Worm (Caenorhabditis elegans) whole organism, L1 larva: ENCODE measurements around the gene spsb-2.

Experiments used
- C04F5.9 ChIP-seq: sonication (generic microtip); optimal IDR thresholded peaks from 2 replicates; lab custom pipeline; 2016; ENCODE audit warnings: missing genetic modification characterization, missing compliant biosample characterization
- C16A3.4 ChIP-seq: fragments of 150-350 bp; optimal IDR thresholded peaks from 2 replicates; lab custom pipeline; 2014; ENCODE audit warnings: missing biosample characterization, missing genetic modification characterization
- alr-1 ChIP-seq: fragments of 200-800 bp; sonication (Bioruptor generic); optimal IDR thresholded peaks from 2 replicates; lab custom pipeline; 2018; ENCODE audit warnings: borderline replicate concordance, mild to moderate bottlenecking, missing genetic modification characterization, missing compliant biosample characterization
- ama-1 ChIP-seq: fragments of 150-350 bp; optimal IDR thresholded peaks from 2 replicates; lab custom pipeline; 2014
- blmp-1 ChIP-seq: fragments of 150-350 bp; optimal IDR thresholded peaks from 2 replicates; lab custom pipeline; 2014; ENCODE audit warnings: missing biosample characterization, missing genetic modification characterization
- ceh-82 ChIP-seq, 3 experiments: fragments of 150-350 bp in 1 of 3; sonication (generic microtip) in 2 of 3; optimal IDR thresholded peaks; 2 replicates each; lab custom pipeline; 2014 to 2017; ENCODE audit warnings: missing biosample characterization in 3 of 3, missing genetic modification characterization in 3 of 3
- dpl-1 ChIP-seq, 3 experiments: fragments of 150-350 bp in 2 of 3; sonication (generic microtip) in 1 of 3; optimal IDR thresholded peaks; 2 replicates each; lab custom pipeline; 2014 to 2017; ENCODE audit warnings: missing biosample characterization in 3 of 3, missing genetic modification characterization in 3 of 3, missing genetic modification reagents in 3 of 3
- efl-1 ChIP-seq, 4 experiments: fragments of 150-350 bp; optimal IDR thresholded peaks in 3 of 4; peaks in 1 of 4; 1 replicate in 1 of 4; 2 replicates in 3 of 4; lab custom pipeline; 2014; ENCODE audit warnings: missing biosample characterization in 2 of 4, missing genetic modification characterization in 2 of 4, missing genetic modification reagents in 2 of 4
- efl-3 ChIP-seq: fragments of 200-800 bp; sonication (Bioruptor generic); optimal IDR thresholded peaks from 2 replicates; lab custom pipeline; 2018; ENCODE audit warnings: mild to moderate bottlenecking, missing genetic modification characterization, missing compliant biosample characterization
- elt-3 ChIP-seq, 6 experiments: fragments of 150-350 bp in 1 of 6; sonication (generic microtip); optimal IDR thresholded peaks; 2 replicates each; lab custom pipeline; 2017 to 2018; ENCODE audit warnings: missing biosample characterization in 6 of 6, missing genetic modification characterization in 6 of 6, inconsistent platforms in 1 of 6
- ets-5 ChIP-seq: fragments of 200-800 bp; sonication (Bioruptor generic); IDR thresholded peaks from 2 replicates; pipeline ENCODE4 v1.3.6; 2022; ENCODE audit warnings: missing genetic modification characterization, missing compliant biosample characterization
- fkh-8 ChIP-seq: sonication (generic microtip); optimal IDR thresholded peaks from 2 replicates; lab custom pipeline; 2016; ENCODE audit warnings: mild to moderate bottlenecking, missing genetic modification characterization, missing compliant biosample characterization
- grh-1 ChIP-seq: fragments of 200-800 bp; sonication (Bioruptor generic); IDR thresholded peaks from 2 replicates; pipeline ENCODE4 v1.3.6; 2022; ENCODE audit warnings: missing genetic modification reagents, missing genetic modification characterization, missing compliant biosample characterization
- hpl-2 ChIP-seq: fragments of 150-350 bp; optimal IDR thresholded peaks from 2 replicates; lab custom pipeline; 2014; ENCODE audit warnings: missing biosample characterization, missing genetic modification reagents, missing genetic modification characterization
- irx-1 ChIP-seq: sonication (generic microtip); optimal IDR thresholded peaks from 2 replicates; lab custom pipeline; 2016; ENCODE audit warnings: missing genetic modification characterization, missing compliant biosample characterization
- lin-13 ChIP-seq: fragments of 150-350 bp; optimal IDR thresholded peaks from 2 replicates; lab custom pipeline; 2014; ENCODE audit warnings: missing biosample characterization, missing genetic modification reagents, missing genetic modification characterization
- lin-14 ChIP-seq: fragments of 200-800 bp; sonication (Bioruptor generic); optimal IDR thresholded peaks from 2 replicates; lab custom pipeline; 2018; ENCODE audit warnings: mild to moderate bottlenecking, missing genetic modification characterization, moderate library complexity, missing compliant biosample characterization
- lin-35 ChIP-seq, 2 experiments: fragments of 150-350 bp; optimal IDR thresholded peaks; 2 replicates each; lab custom pipeline; 2014; ENCODE audit warnings: missing biosample characterization in 2 of 2, missing genetic modification characterization in 2 of 2, missing genetic modification reagents in 2 of 2
- lin-39 ChIP-seq: fragments of 150-350 bp; optimal IDR thresholded peaks from 2 replicates; lab custom pipeline; 2014; ENCODE audit warnings: missing biosample characterization, missing genetic modification reagents, missing genetic modification characterization
- lir-3 ChIP-seq: sonication (generic microtip); optimal IDR thresholded peaks from 2 replicates; lab custom pipeline; 2016; ENCODE audit warnings: mild to moderate bottlenecking, missing genetic modification characterization, moderate library complexity, missing compliant biosample characterization; ENCODE audit not compliant: poor library complexity
- lsy-2 ChIP-seq, 2 experiments: fragments of 150-350 bp; optimal IDR thresholded peaks; 2 replicates each; lab custom pipeline; 2014; ENCODE audit warnings: missing biosample characterization in 2 of 2, missing genetic modification characterization in 2 of 2
- mdl-1 ChIP-seq, 2 experiments: fragments of 150-350 bp; optimal IDR thresholded peaks; 2 replicates each; lab custom pipeline; 2014 to 2017; ENCODE audit warnings: missing biosample characterization in 2 of 2, missing genetic modification characterization in 2 of 2, inconsistent platforms in 1 of 2
- mep-1 ChIP-seq: fragments of 150-350 bp; optimal IDR thresholded peaks from 2 replicates; lab custom pipeline; 2014; ENCODE audit warnings: missing biosample characterization, missing genetic modification characterization
- nhr-19 ChIP-seq: fragments of 200-800 bp; sonication (Bioruptor generic); conservative IDR thresholded peaks from 2 replicates; pipeline ENCODE4 v1.3.6; 2022; ENCODE audit warnings: missing genetic modification characterization, missing compliant biosample characterization
- nhr-20 ChIP-seq: sonication (generic microtip); optimal IDR thresholded peaks from 2 replicates; lab custom pipeline; 2016; ENCODE audit warnings: mild to moderate bottlenecking, missing genetic modification characterization, missing compliant biosample characterization
- nhr-47 ChIP-seq: sonication (generic microtip); optimal IDR thresholded peaks from 2 replicates; lab custom pipeline; 2016; ENCODE audit warnings: mild to moderate bottlenecking, missing genetic modification characterization, moderate library complexity, missing compliant biosample characterization
- nhr-71 ChIP-seq: sonication (generic microtip); optimal IDR thresholded peaks from 2 replicates; lab custom pipeline; 2016; ENCODE audit warnings: mild to moderate bottlenecking, missing genetic modification characterization, moderate library complexity, missing compliant biosample characterization
- nhr-77 ChIP-seq: fragments of 150-350 bp; optimal IDR thresholded peaks from 2 replicates; lab custom pipeline; 2014; ENCODE audit warnings: missing biosample characterization, missing genetic modification characterization
- nhr-84 ChIP-seq: sonication (generic microtip); optimal IDR thresholded peaks from 2 replicates; lab custom pipeline; 2017; ENCODE audit warnings: missing biosample characterization, missing genetic modification characterization
- nhr-85 ChIP-seq: sonication (generic microtip); peaks from one replicate; lab custom pipeline; 2016; ENCODE audit warnings: missing genetic modification characterization, inconsistent platforms, missing compliant biosample characterization
- nhr-90 ChIP-seq: sonication (generic microtip); optimal IDR thresholded peaks from 2 replicates; lab custom pipeline; 2016; ENCODE audit warnings: mild to moderate bottlenecking, missing genetic modification characterization, missing compliant biosample characterization; ENCODE audit not compliant: poor library complexity
- rnt-1 ChIP-seq: sonication (generic microtip); optimal IDR thresholded peaks from 2 replicates; lab custom pipeline; 2016; ENCODE audit warnings: mild to moderate bottlenecking, missing genetic modification characterization, moderate library complexity, missing compliant biosample characterization
- skn-1 ChIP-seq: fragments of 150-350 bp; optimal IDR thresholded peaks from 2 replicates; lab custom pipeline; 2014; ENCODE audit warnings: missing biosample characterization, missing genetic modification characterization
- snpc-4 ChIP-seq: fragments of 150-350 bp; optimal IDR thresholded peaks from 2 replicates; lab custom pipeline; 2014; ENCODE audit warnings: missing biosample characterization, missing genetic modification characterization
- snu-23 ChIP-seq: sonication (generic microtip); optimal IDR thresholded peaks from 2 replicates; lab custom pipeline; 2016; ENCODE audit warnings: missing genetic modification characterization, missing compliant biosample characterization
- swsn-7 ChIP-seq: sonication (generic microtip); optimal IDR thresholded peaks from 2 replicates; lab custom pipeline; 2016; ENCODE audit warnings: missing genetic modification characterization, missing compliant biosample characterization
- tbx-2 ChIP-seq: sonication (generic microtip); optimal IDR thresholded peaks from 2 replicates; lab custom pipeline; 2016; ENCODE audit warnings: missing genetic modification characterization, missing compliant biosample characterization
- unc-130 ChIP-seq: fragments of 150-350 bp; optimal IDR thresholded peaks from 2 replicates; lab custom pipeline; 2017; ENCODE audit warnings: missing biosample characterization, missing genetic modification characterization, inconsistent platforms
- unc-30 ChIP-seq: sonication (generic microtip); optimal IDR thresholded peaks from 2 replicates; lab custom pipeline; 2017; ENCODE audit warnings: missing biosample characterization, missing genetic modification characterization
- unc-98 ChIP-seq: fragments of 200-800 bp; sonication (Bioruptor generic); IDR thresholded peaks from 2 replicates; pipeline ENCODE4 v1.3.6; 2022; ENCODE audit warnings: missing genetic modification characterization, missing compliant biosample characterization
- xbp-1 ChIP-seq: sonication (generic microtip); optimal IDR thresholded peaks from 2 replicates; lab custom pipeline; 2016; ENCODE audit warnings: missing genetic modification characterization, missing compliant biosample characterization
- zip-4 ChIP-seq: fragments of 200-800 bp; sonication (Bioruptor generic); optimal IDR thresholded peaks from 2 replicates; lab custom pipeline; 2018; ENCODE audit warnings: mild to moderate bottlenecking, missing genetic modification characterization, moderate library complexity, missing compliant biosample characterization
- ztf-4 ChIP-seq: fragments of 150-350 bp; optimal IDR thresholded peaks from 2 replicates; lab custom pipeline; 2014; ENCODE audit warnings: missing biosample characterization, missing genetic modification characterization

spsb-2 gene

ce11 chrII:15212260-15212914 lies 17.8 kb upstream of the spsb-2 start:
- TF ChIP-seq hpl-2 (GFP tag; lab: Kevin White, UChicago) (no peak), nhr-71 (tag; lab: Kevin White, UChicago) (peak; percentile 83), mdl-1 (tag; optimal IDR thresholded peaks at IDR 0.05; lab: Kevin White, UChicago) (peak in 1 of 2 experiments; percentile 20), unc-130 (tag; lab: Kevin White, UChicago) (peak; percentile 60), efl-1 (optimal IDR thresholded peaks at IDR 0.05; lab: Kevin White, UChicago) (peak in 1 of 2 experiments; percentile 29), efl-1 (GFP tag; optimal IDR thresholded peaks at IDR 0.05 in 1 of 2; lab: Kevin White, UChicago) (peak in 1 of 2 experiments; percentile 90), xbp-1 (tag; lab: Kevin White, UChicago) (peak; percentile 35), nhr-85 (peak; percentile 95), nhr-84 (tag; lab: Kevin White, UChicago) (no peak), lin-39 (tag; lab: Kevin White, UChicago) (no peak), skn-1 (tag; lab: Kevin White, UChicago) (peak; percentile 49), snu-23 (GFP tag; lab: Kevin White, UChicago) (peak; percentile 82), lin-14 (GFP tag; lab: Kevin White, UChicago) (peak; percentile 80), ceh-82 (tag; optimal IDR thresholded peaks at IDR 0.05; lab: Kevin White, UChicago) (peak in 2 of 3 experiments; percentile 11 to 23), snpc-4 (tag; lab: Kevin White, UChicago) (no peak), lsy-2 (tag; optimal IDR thresholded peaks at IDR 0.05; lab: Kevin White, UChicago) (peak in 1 of 2 experiments; percentile 70), alr-1 (tag; lab: Kevin White, UChicago) (no peak), lin-35 (GFP tag; optimal IDR thresholded peaks at IDR 0.05; lab: Kevin White, UChicago) (peak in 1 of 2 experiments; percentile 75), nhr-20 (tag; lab: Kevin White, UChicago) (peak; percentile 87), unc-30 (tag; lab: Kevin White, UChicago) (no peak), zip-4 (GFP tag; lab: Kevin White, UChicago) (no peak), fkh-8 (no peak), elt-3 (tag; optimal IDR thresholded peaks at IDR 0.05; lab: Kevin White, UChicago) (peak in 2 of 6 experiments; percentile 71 to 82), lir-3 (tag; lab: Kevin White, UChicago) (peak; percentile 69), C04F5.9 (tag; lab: Kevin White, UChicago) (no peak), nhr-77 (peak; percentile 62), ztf-4 (tag; lab: Kevin White, UChicago) (peak; percentile 20), ets-5 (GFP tag; lab: Robert Waterston, UW) (no peak), swsn-7 (tag; lab: Kevin White, UChicago) (no peak), C16A3.4 (tag; lab: Kevin White, UChicago) (peak; percentile 29), nhr-47 (tag; lab: Kevin White, UChicago) (peak; percentile 41), grh-1 (GFP tag; lab: Robert Waterston, UW) (peak; percentile 79), mep-1 (tag; lab: Kevin White, UChicago) (peak; percentile 66), nhr-90 (tag; lab: Kevin White, UChicago) (peak; percentile 44), unc-98 (GFP tag; lab: Robert Waterston, UW) (no peak), tbx-2 (tag; lab: Kevin White, UChicago) (peak; percentile 65), irx-1 (tag; lab: Kevin White, UChicago) (no peak), lin-13 (GFP tag; lab: Kevin White, UChicago) (peak; percentile 39), rnt-1 (tag; lab: Kevin White, UChicago) (peak; percentile 1), efl-3 (no peak), nhr-19 (GFP tag; lab: Robert Waterston, UW) (peak; percentile 40), ama-1 (lab: Kevin White, UChicago) (no peak), blmp-1 (peak; percentile 87), dpl-1 (GFP tag; optimal IDR thresholded peaks at IDR 0.05; lab: Kevin White, UChicago) (peak; percentile 7 to 28 (median 8))
